Fruit fly (Drosophila melanogaster) whole organism: Measurements from ENCODE around the gene orion.

ENCODE experiments used
- CG8478 ChIP-seq: fragments of >200 bp; optimal IDR thresholded peaks from 2 replicates; lab custom pipeline; 2018; ENCODE audit warnings: inconsistent platforms
- Dll ChIP-seq: fragments of >200 bp; optimal IDR thresholded peaks from 2 replicates; lab custom pipeline; 2017
- EcR ChIP-seq, 2 experiments: fragments of >200 bp; optimal IDR thresholded peaks; 2 replicates each; lab custom pipeline; 2017; ENCODE audit warnings: missing biosample characterization in 2 of 2, missing genetic modification characterization in 2 of 2, missing genetic modification reagents in 2 of 2
- pan ChIP-seq: fragments of >200 bp; optimal IDR thresholded peaks from 2 replicates; lab custom pipeline; 2017
- psq ChIP-seq: fragments of >200 bp; optimal IDR thresholded peaks from 2 replicates; lab custom pipeline; 2017
- usp ChIP-seq: fragments of >200 bp; optimal IDR thresholded peaks from 2 replicates; lab custom pipeline; 2017; ENCODE audit warnings: missing biosample characterization, missing genetic modification characterization, mixed read lengths

- TF ChIP-seq pan (lab: Kevin White, UChicago) (no peak), usp (GFP tag; lab: Kevin White, UChicago) (no peak), Dll (lab: Kevin White, UChicago) (no peak), CG8478 (lab: Kevin White, UChicago) (no peak), EcR (GFP tag; optimal IDR thresholded peaks at IDR 0.05; lab: Kevin White, UChicago) (no peak), psq (lab: Kevin White, UChicago) (no peak)
These were observed 54.8 kb downstream of the orion start, which contains the start of gene Nek2 for dm6 chrX:7891596-7892538.
